Fruit fly (Drosophila melanogaster): ENCODE data around the gene be.

The be gene

DNA sequence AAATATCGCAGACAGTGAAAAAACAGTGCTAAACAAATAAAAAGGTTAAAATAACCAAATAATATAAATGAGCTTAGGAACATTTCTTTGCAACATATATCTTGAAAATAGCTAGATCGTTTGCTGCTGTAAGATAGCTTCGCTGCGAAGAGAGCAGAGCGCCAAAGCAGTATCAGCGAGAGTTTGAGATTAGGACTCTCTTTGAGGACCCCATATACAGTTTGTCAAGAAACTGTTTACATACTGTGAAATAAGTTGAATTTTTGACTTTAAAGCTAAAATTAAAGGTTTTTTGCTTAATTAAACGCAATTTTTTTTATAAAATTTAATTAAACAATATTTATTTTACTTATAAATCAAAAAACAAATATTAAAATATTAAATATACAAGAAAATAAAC, 52.4 kb downstream of the be start:
- no peak for TF ChIP-seq Rel (GFP tag; optimal IDR thresholded peaks at IDR 0.05)
- no peak for TF ChIP-seq Rel (tag; optimal IDR thresholded peaks at IDR 0.05)
- TF ChIP-seq sv (GFP tag; optimal IDR thresholded peaks at IDR 0.05) = no peak
- no peak for TF ChIP-seq psq (GFP tag; optimal IDR thresholded peaks at IDR 0.05)
- no peak for TF ChIP-seq Hr78 (GFP tag; optimal IDR thresholded peaks at IDR 0.05)
- no peak for TF ChIP-seq HLH106 (tag; optimal IDR thresholded peaks at IDR 0.05)
- no peak for TF ChIP-seq jim (GFP tag; optimal IDR thresholded peaks at IDR 0.05)
- TF ChIP-seq Jra (GFP tag; optimal IDR thresholded peaks at IDR 0.05) = no peak
- TF ChIP-seq CG9705 (GFP tag; optimal IDR thresholded peaks at IDR 0.05) = no peak
- TF ChIP-seq Dif (GFP tag; optimal IDR thresholded peaks at IDR 0.05; ENCODE audit: partially characterized antibody) = no peak
- no peak for TF ChIP-seq Sp1 (GFP tag; optimal IDR thresholded peaks at IDR 0.05)

DNA sequence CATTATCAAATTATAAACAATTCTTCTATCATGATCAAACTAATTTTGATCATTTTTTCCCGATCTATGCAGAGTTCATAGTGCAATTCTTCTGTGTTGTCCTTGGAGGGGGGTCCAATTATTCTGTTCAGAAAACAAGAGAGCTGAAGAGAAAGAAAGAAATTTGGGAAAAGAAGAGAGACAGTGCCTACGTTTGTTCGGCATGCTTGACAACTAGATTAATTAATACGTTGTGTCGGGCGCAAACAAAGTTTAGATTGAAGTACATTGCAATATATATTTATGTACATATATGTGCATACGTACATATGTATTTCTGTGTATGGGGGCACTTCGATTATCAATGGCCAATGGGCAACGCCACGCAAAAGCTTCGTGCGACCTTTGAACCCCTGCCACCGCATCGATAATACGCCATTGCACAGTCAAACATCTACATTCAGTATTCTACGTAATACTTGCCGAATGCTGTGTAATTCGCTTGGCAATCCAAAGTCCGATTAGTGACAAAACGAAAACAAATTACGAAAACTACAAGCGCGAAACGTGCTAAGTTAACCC, 53.4 kb downstream of the be start:
- peak; percentile 28 for TF ChIP-seq Hnf4 (GFP tag; optimal IDR thresholded peaks at IDR 0.05)
- TF ChIP-seq dmrt93B (GFP tag; optimal IDR thresholded peaks at IDR 0.05) = no peak

dm6 chrX:15078394-15078793, 54.2 kb downstream of the be start:
- TF ChIP-seq sage (GFP tag; optimal IDR thresholded peaks at IDR 0.05) = no peak
- no peak for TF ChIP-seq GATAd (GFP tag; optimal IDR thresholded peaks at IDR 0.05)
- no peak for TF ChIP-seq h (GFP tag; optimal IDR thresholded peaks at IDR 0.05)
- no peak for TF ChIP-seq rgr (GFP tag; optimal IDR thresholded peaks at IDR 0.05)
- no peak for TF ChIP-seq Jra (GFP tag; optimal IDR thresholded peaks at IDR 0.05)
- no peak for TF ChIP-seq Hnf4 (GFP tag; optimal IDR thresholded peaks at IDR 0.05)
- TF ChIP-seq HLH106 (tag; optimal IDR thresholded peaks at IDR 0.05) = no peak
- TF ChIP-seq usp (GFP tag; optimal IDR thresholded peaks at IDR 0.05) = no peak
- TF ChIP-seq Sp1 (GFP tag; optimal IDR thresholded peaks at IDR 0.05) = no peak
- TF ChIP-seq CrebA (GFP tag; optimal IDR thresholded peaks at IDR 0.05; ENCODE audit: borderline replicate concordance) = no peak
- TF ChIP-seq dmrt93B (GFP tag; optimal IDR thresholded peaks at IDR 0.05) = no peak

- peak; percentile 48 for TF ChIP-seq Hnf4 (GFP tag; optimal IDR thresholded peaks at IDR 0.05)
- TF ChIP-seq Rel (GFP tag; optimal IDR thresholded peaks at IDR 0.05) = no peak
- TF ChIP-seq Rel (tag; optimal IDR thresholded peaks at IDR 0.05) = peak; percentile 49
- TF ChIP-seq brk (GFP tag; optimal IDR thresholded peaks at IDR 0.05) = no peak
- peak; percentile 6 for TF ChIP-seq Sp1 (GFP tag; optimal IDR thresholded peaks at IDR 0.05)
- no peak for TF ChIP-seq Jra (GFP tag; optimal IDR thresholded peaks at IDR 0.05)
Observed at dm6 chrX:15079163-15079809, 55.0 kb downstream of the be start.

DNA sequence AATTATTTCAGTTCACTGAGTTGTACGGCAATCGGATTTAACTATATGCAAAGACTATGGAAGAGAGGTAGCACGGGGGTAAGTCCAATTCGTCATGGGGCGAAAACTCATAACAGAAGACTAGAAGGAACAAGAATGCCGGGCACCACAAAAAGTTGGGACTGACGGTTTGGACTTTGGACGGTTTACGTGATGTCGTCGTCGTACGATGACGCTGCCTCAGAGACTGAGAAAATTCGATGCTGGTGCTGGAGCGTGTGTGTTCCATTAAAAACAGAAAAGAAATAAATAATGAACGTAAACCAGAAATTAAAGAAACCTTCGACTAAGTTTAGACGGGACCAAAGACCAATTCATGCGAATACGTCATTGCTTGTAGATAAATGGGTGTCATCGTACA, 55.7 kb downstream of the be start:
- TF ChIP-seq Jra (GFP tag; optimal IDR thresholded peaks at IDR 0.05) = no peak
- peak; percentile 45 for TF ChIP-seq Hnf4 (GFP tag; optimal IDR thresholded peaks at IDR 0.05)

- TF ChIP-seq N (GFP tag; optimal IDR thresholded peaks at IDR 0.05) (no peak), Hr83 (GFP tag; optimal IDR thresholded peaks at IDR 0.05; ENCODE audit: poor library complexity, severe bottlenecking) (no peak), dmrt93B (GFP tag; optimal IDR thresholded peaks at IDR 0.05) (no peak), dsf (GFP tag; optimal IDR thresholded peaks at IDR 0.05; ENCODE audit: borderline replicate concordance) (no peak), GATAd (GFP tag; optimal IDR thresholded peaks at IDR 0.05) (no peak), dl (GFP tag; optimal IDR thresholded peaks at IDR 0.05; ENCODE audit: insufficient read depth in 1 of 2, partially characterized antibody in 2 of 2) (no peak), Dif (GFP tag; optimal IDR thresholded peaks at IDR 0.05; ENCODE audit: partially characterized antibody) (no peak), Vsx2 (GFP tag; optimal IDR thresholded peaks at IDR 0.05; ENCODE audit: partially characterized antibody) (no peak), pan (optimal IDR thresholded peaks at IDR 0.05) (no peak), brk (GFP tag; optimal IDR thresholded peaks at IDR 0.05) (no peak), woc (GFP tag; optimal IDR thresholded peaks at IDR 0.05) (no peak), Myc (optimal IDR thresholded peaks at IDR 0.05) (no peak), psq (GFP tag; optimal IDR thresholded peaks at IDR 0.05) (no peak), usp (GFP tag; optimal IDR thresholded peaks at IDR 0.05) (no peak), CG9705 (GFP tag; optimal IDR thresholded peaks at IDR 0.05) (peak; percentile 20), Hnf4 (GFP tag; optimal IDR thresholded peaks at IDR 0.05) (peak; percentile 36), sv (GFP tag; optimal IDR thresholded peaks at IDR 0.05) (no peak), Dfd (GFP tag; optimal IDR thresholded peaks at IDR 0.05) (no peak), h (GFP tag; optimal IDR thresholded peaks at IDR 0.05) (peak; percentile 7), Jra (GFP tag; optimal IDR thresholded peaks at IDR 0.05) (no peak), rgr (GFP tag; optimal IDR thresholded peaks at IDR 0.05) (peak; percentile 3), CG32264 (GFP tag; optimal IDR thresholded peaks at IDR 0.05) (no peak), Rel (GFP tag; optimal IDR thresholded peaks at IDR 0.05) (no peak), Rel (tag; optimal IDR thresholded peaks at IDR 0.05) (no peak), Abd-B (GFP tag; optimal IDR thresholded peaks at IDR 0.05) (no peak), lola (GFP tag; optimal IDR thresholded peaks at IDR 0.05) (no peak), foxo (GFP tag; optimal IDR thresholded peaks at IDR 0.05) (peak in 1 of 2 experiments; percentile 38), Mio (GFP tag; optimal IDR thresholded peaks at IDR 0.05) (no peak), Sp1 (GFP tag; optimal IDR thresholded peaks at IDR 0.05) (no peak), jim (GFP tag; optimal IDR thresholded peaks at IDR 0.05) (no peak), HLH106 (tag; optimal IDR thresholded peaks at IDR 0.05) (peak; percentile 16), OdsH (GFP tag; optimal IDR thresholded peaks at IDR 0.05) (no peak)
Observed at dm6 chrX:15080780-15081402, 56.7 kb downstream of the be start, which contains the start of gene CG33177. Gene CG33177 (plus strand): TSS chrX:15081367.
